Worm (Caenorhabditis elegans) whole organism, L4/young adult: ENCODE measurements around the gene pmk-2.

Source experiments
- W03F9.2 ChIP-seq: fragments of 150-350 bp; optimal IDR thresholded peaks from 2 replicates; lab custom pipeline; 2014; ENCODE audit warnings: missing biosample characterization, missing genetic modification characterization
- dao-5 ChIP-seq: sonication (generic microtip); optimal IDR thresholded peaks from 2 replicates; lab custom pipeline; 2016; ENCODE audit warnings: missing genotype, missing genetic modification characterization, moderate library complexity, missing compliant biosample characterization
- him-1 ChIP-seq: sonication (generic microtip); optimal IDR thresholded peaks from 2 replicates; lab custom pipeline; 2016; ENCODE audit warnings: missing genotype, missing genetic modification reagents, missing genetic modification characterization, missing compliant biosample characterization

- TF ChIP-seq him-1 (tag; lab: Kevin White, UChicago) (no peak), W03F9.2 (tag; lab: Kevin White, UChicago) (no peak), dao-5 (tag; lab: Kevin White, UChicago) (no peak)
These were observed 15.8 kb downstream of the pmk-2 start, which contains the start of gene faah-1 for ce11 chrIV:8159087-8159486.
